Worm (Caenorhabditis elegans): ENCODE data around the gene R10H1.1.
A peak's percentile ranks its signal among the peaks of the same experiment; 100 is the strongest.

R10H1.1 gene

ce11 chrII:7529078-7529683 is 34.9 kb downstream of the R10H1.1 start, which contains the start of gene ZK1290.5 (continued):
- peak; percentile 72 for TF ChIP-seq madf-10 (tag; optimal IDR thresholded peaks at IDR 0.05)
- no peak for TF ChIP-seq ceh-58 (GFP tag; IDR thresholded peaks at IDR 0.05)
- TF ChIP-seq snpc-1.3 (tag; optimal IDR thresholded peaks at IDR 0.05; ENCODE audit: insufficient read depth) = no peak
- TF ChIP-seq efl-1 (GFP tag; optimal IDR thresholded peaks at IDR 0.05) = no peak
- no peak for TF ChIP-seq F10E7.11 (tag; optimal IDR thresholded peaks at IDR 0.05)
- no peak for TF ChIP-seq mes-4 (tag; optimal IDR thresholded peaks at IDR 0.05)
- TF ChIP-seq attf-6 (GFP tag; IDR thresholded peaks at IDR 0.05) = no peak
- TF ChIP-seq hsf-1 (GFP tag; IDR thresholded peaks at IDR 0.05) = peak; percentile 93
- TF ChIP-seq nfyb-1 (GFP tag; IDR thresholded peaks at IDR 0.05) = peak; percentile 88
- TF ChIP-seq hrde-1 (tag; optimal IDR thresholded peaks at IDR 0.05; ENCODE audit: borderline replicate concordance) = no peak
- TF ChIP-seq Y95B8A.8 (GFP tag; IDR thresholded peaks at IDR 0.05) = no peak
- peak; percentile 80 for TF ChIP-seq pha-4 (tag; optimal IDR thresholded peaks at IDR 0.05)
- TF ChIP-seq madf-6 (GFP tag; IDR thresholded peaks at IDR 0.05) = no peak
- peak; percentile 72 for TF ChIP-seq repo-1 (tag; optimal IDR thresholded peaks at IDR 0.05)
- peak; percentile 6 for TF ChIP-seq F23B12.7 (tag; optimal IDR thresholded peaks at IDR 0.05; ENCODE audit: insufficient read depth)
- TF ChIP-seq attf-5 (GFP tag; optimal IDR thresholded peaks at IDR 0.05) = peak; percentile 74
- TF ChIP-seq rpc-1 (optimal IDR thresholded peaks at IDR 0.05) = no peak
- TF ChIP-seq rpc-1 (tag; optimal IDR thresholded peaks at IDR 0.05) = no peak
- no peak for TF ChIP-seq unc-130 (GFP tag; optimal IDR thresholded peaks at IDR 0.05)
- TF ChIP-seq mel-28 (tag; optimal IDR thresholded peaks at IDR 0.05; ENCODE audit: borderline replicate concordance) = no peak
- peak; percentile 43 for TF ChIP-seq die-1 (tag; optimal IDR thresholded peaks at IDR 0.05)
- no peak for TF ChIP-seq ceh-100 (GFP tag; IDR thresholded peaks at IDR 0.05)
- TF ChIP-seq him-1 (tag; optimal IDR thresholded peaks at IDR 0.05) = no peak
- no peak for TF ChIP-seq ama-1 (optimal IDR thresholded peaks at IDR 0.05)
- TF ChIP-seq ama-1 (GFP tag; optimal IDR thresholded peaks at IDR 0.05) = no peak
- TF ChIP-seq zim-3 (tag; optimal IDR thresholded peaks at IDR 0.05) = no peak
- peak; percentile 78 for TF ChIP-seq ekl-4 (GFP tag; IDR thresholded peaks at IDR 0.05)
- TF ChIP-seq dox-1 (GFP tag; IDR thresholded peaks at IDR 0.05) = peak; percentile 72
- TF ChIP-seq dpl-1 (GFP tag; optimal IDR thresholded peaks at IDR 0.05) = no peak
- TF ChIP-seq unc-62 (GFP tag; optimal IDR thresholded peaks at IDR 0.05) = no peak
- TF ChIP-seq cebp-1 (GFP tag; IDR thresholded peaks at IDR 0.05) = no peak
- TF ChIP-seq cebp-1 (tag; optimal IDR thresholded peaks at IDR 0.05) = peak; percentile 79
- TF ChIP-seq Y79H2A.3 (GFP tag; conservative IDR thresholded peaks at IDR 0.05) = no peak
- no peak for TF ChIP-seq Y56A3A.18 (GFP tag; IDR thresholded peaks at IDR 0.05)
- peak; percentile 82 for TF ChIP-seq F22D6.2 (tag; optimal IDR thresholded peaks at IDR 0.05)
- no peak for TF ChIP-seq ceh-91 (GFP tag; IDR thresholded peaks at IDR 0.05)
- no peak for TF ChIP-seq F33H1.4 (GFP tag; IDR thresholded peaks at IDR 0.05)
- TF ChIP-seq sptf-2 (GFP tag; optimal IDR thresholded peaks at IDR 0.05) = no peak
- peak; percentile 95 for TF ChIP-seq somi-1 (GFP tag; optimal IDR thresholded peaks at IDR 0.05)
- no peak for TF ChIP-seq F39B2.1 (GFP tag; IDR thresholded peaks at IDR 0.05)
- TF ChIP-seq C17E4.6 (GFP tag; IDR thresholded peaks at IDR 0.05) = no peak
- TF ChIP-seq ztf-18 (tag; optimal IDR thresholded peaks at IDR 0.05) = peak; percentile 19
- no peak for TF ChIP-seq ets-4 (GFP tag; optimal IDR thresholded peaks at IDR 0.05)
- no peak for TF ChIP-seq T07F8.4 (tag; optimal IDR thresholded peaks at IDR 0.05)
- TF ChIP-seq egrh-3 (GFP tag; IDR thresholded peaks at IDR 0.05) = no peak
- TF ChIP-seq ztf-28 (GFP tag; IDR thresholded peaks at IDR 0.05) = no peak
- no peak for TF ChIP-seq rcor-1 (GFP tag; IDR thresholded peaks at IDR 0.05)
- no peak for TF ChIP-seq D2030.7 (GFP tag; IDR thresholded peaks at IDR 0.05)
- TF ChIP-seq madf-3 (GFP tag; IDR thresholded peaks at IDR 0.05) = no peak
- TF ChIP-seq lsy-27 (tag; optimal IDR thresholded peaks at IDR 0.05; ENCODE audit: borderline replicate concordance, insufficient read depth) = no peak
